Worm (Caenorhabditis elegans) whole organism, young adult: ENCODE results near the gene F22E5.17.
"Not testable (repeated sequence)": the region's sequence is repeated elsewhere in the genome, so short reads cannot be mapped to it uniquely, and the experiment has no call there.

Source experiments
- C06A6.2 ChIP-seq: fragments of 200-800 bp; sonication (Bioruptor generic); conservative IDR thresholded peaks from 2 replicates; pipeline ENCODE4 v1.3.6; 2022; ENCODE audit warnings: missing genetic modification characterization, missing compliant biosample characterization
- C17E4.6 ChIP-seq: fragments of 200-800 bp; sonication (Bioruptor generic); IDR thresholded peaks from 2 replicates; pipeline ENCODE4 v1.3.6; 2022; ENCODE audit warnings: missing genetic modification reagents, missing genetic modification characterization, missing compliant biosample characterization
- F10E7.11 ChIP-seq: sonication (generic microtip); optimal IDR thresholded peaks from 2 replicates; lab custom pipeline; 2017; ENCODE audit warnings: mild to moderate bottlenecking, missing genetic modification characterization, moderate library complexity, missing compliant biosample characterization
- F23B12.7 ChIP-seq: sonication (generic microtip); optimal IDR thresholded peaks from 2 replicates; lab custom pipeline; 2017; ENCODE audit warnings: missing genetic modification characterization, mild to moderate bottlenecking, missing compliant biosample characterization, antibody characterized with exemption, moderate library complexity; ENCODE audit not compliant: insufficient read depth
- T07F8.4 ChIP-seq: sonication (generic microtip); optimal IDR thresholded peaks from 2 replicates; lab custom pipeline; 2016; ENCODE audit warnings: mild to moderate bottlenecking, missing genetic modification characterization, moderate library complexity, missing compliant biosample characterization
- Y56A3A.18 ChIP-seq: fragments of 200-800 bp; sonication (Bioruptor generic); IDR thresholded peaks from 2 replicates; pipeline ENCODE4 v1.3.6; 2022; ENCODE audit warnings: missing genetic modification reagents, missing genetic modification characterization, missing compliant biosample characterization
- aptf-2 ChIP-seq: fragments of 200-800 bp; sonication (Bioruptor generic); conservative IDR thresholded peaks from 2 replicates; pipeline ENCODE4 v1.3.6; 2022; ENCODE audit warnings: missing genetic modification reagents, missing genetic modification characterization, missing compliant biosample characterization
- attf-5 ChIP-seq: fragments of 200-800 bp; sonication (Bioruptor generic); optimal IDR thresholded peaks from 2 replicates; lab custom pipeline; 2018; ENCODE audit warnings: mild to moderate bottlenecking, missing genetic modification characterization, missing compliant biosample characterization
- bed-1 ChIP-seq: fragments of 200-800 bp; sonication (Bioruptor generic); IDR thresholded peaks from 2 replicates; pipeline ENCODE4 v1.3.6; 2022; ENCODE audit warnings: missing genetic modification reagents, missing genetic modification characterization, missing compliant biosample characterization
- ccch-3 ChIP-seq: fragments of 200-800 bp; sonication (Bioruptor generic); optimal IDR thresholded peaks from 2 replicates; lab custom pipeline; 2018; ENCODE audit warnings: mild to moderate bottlenecking, missing genetic modification characterization, missing compliant biosample characterization
- cebp-2 ChIP-seq: fragments of 200-800 bp; sonication (Bioruptor generic); IDR thresholded peaks from 2 replicates; pipeline ENCODE4 v1.3.6; 2022; ENCODE audit warnings: missing genetic modification characterization, missing compliant biosample characterization
- ceh-79 ChIP-seq: sonication (generic microtip); optimal IDR thresholded peaks from 2 replicates; lab custom pipeline; 2017; ENCODE audit warnings: mild to moderate bottlenecking, missing genetic modification characterization, missing compliant biosample characterization
- chd-7 ChIP-seq: sonication (generic microtip); optimal IDR thresholded peaks from 2 replicates; lab custom pipeline; 2016; ENCODE audit warnings: mild to moderate bottlenecking, missing genetic modification characterization, moderate library complexity, missing compliant biosample characterization
- dox-1 ChIP-seq: fragments of 200-800 bp; sonication (Bioruptor generic); IDR thresholded peaks from 2 replicates; pipeline ENCODE4 v1.3.6; 2022; ENCODE audit warnings: missing genetic modification reagents, missing genetic modification characterization, missing compliant biosample characterization
- efl-1 ChIP-seq: fragments of 150-350 bp; optimal IDR thresholded peaks from 2 replicates; lab custom pipeline; 2014; ENCODE audit warnings: missing biosample characterization, missing genetic modification reagents, missing genetic modification characterization
- hlh-12 ChIP-seq: sonication (generic microtip); optimal IDR thresholded peaks from 2 replicates; lab custom pipeline; 2016; ENCODE audit warnings: missing genetic modification characterization, missing compliant biosample characterization
- hmg-1.2 ChIP-seq: fragments of 200-800 bp; sonication (Bioruptor generic); IDR thresholded peaks from 2 replicates; pipeline ENCODE4 v1.3.6; 2022; ENCODE audit warnings: missing genetic modification reagents, missing genetic modification characterization, missing compliant biosample characterization
- hmg-20 ChIP-seq: fragments of 200-800 bp; sonication (Bioruptor generic); IDR thresholded peaks from 2 replicates; pipeline ENCODE4 v1.3.6; 2022; ENCODE audit warnings: missing genetic modification reagents, missing genetic modification characterization, missing compliant biosample characterization
- hrde-1 ChIP-seq: sonication (generic microtip); optimal IDR thresholded peaks from 2 replicates; lab custom pipeline; 2016; ENCODE audit warnings: missing genetic modification characterization, mild to moderate bottlenecking, missing compliant biosample characterization, moderate library complexity, missing genotype, missing genetic modification reagents, borderline replicate concordance
- hsf-1 ChIP-seq: fragments of 200-800 bp; sonication (Bioruptor generic); IDR thresholded peaks from 2 replicates; pipeline ENCODE4 v1.3.6; 2022; ENCODE audit warnings: missing genetic modification reagents, missing genetic modification characterization, missing compliant biosample characterization
- lin-26 ChIP-seq: fragments of 200-800 bp; sonication (Bioruptor generic); IDR thresholded peaks from 2 replicates; pipeline ENCODE4 v1.3.6; 2022; ENCODE audit warnings: missing genetic modification reagents, missing genetic modification characterization, missing compliant biosample characterization
- lin-35 ChIP-seq, 3 experiments: fragments of 150-350 bp in 2 of 3; sonication (generic microtip) in 1 of 3; optimal IDR thresholded peaks; 2 replicates each; lab custom pipeline; 2014 to 2018; ENCODE audit warnings: missing biosample characterization in 3 of 3, missing genetic modification characterization in 3 of 3, missing genetic modification reagents in 3 of 3
- lin-40 ChIP-seq: sonication (generic microtip); optimal IDR thresholded peaks from 2 replicates; lab custom pipeline; 2016; ENCODE audit warnings: missing genetic modification characterization, mild to moderate bottlenecking, missing compliant biosample characterization, missing genotype, missing genetic modification reagents
- lin-54 ChIP-seq: fragments of 200-800 bp; sonication (Bioruptor generic); optimal IDR thresholded peaks from 2 replicates; lab custom pipeline; 2018; ENCODE audit warnings: mild to moderate bottlenecking, missing genetic modification characterization, missing compliant biosample characterization
- lir-1 ChIP-seq: fragments of 200-800 bp; sonication (Bioruptor generic); conservative IDR thresholded peaks from 2 replicates; pipeline ENCODE4 v1.3.6; 2022; ENCODE audit warnings: missing genetic modification reagents, missing genetic modification characterization, missing compliant biosample characterization
- madf-3 ChIP-seq: fragments of 200-800 bp; sonication (Bioruptor generic); IDR thresholded peaks from 2 replicates; pipeline ENCODE4 v1.3.6; 2022; ENCODE audit warnings: missing genetic modification reagents, missing genetic modification characterization, missing compliant biosample characterization
- madf-6 ChIP-seq: fragments of 200-800 bp; sonication (Bioruptor generic); IDR thresholded peaks from 2 replicates; pipeline ENCODE4 v1.3.6; 2022; ENCODE audit warnings: missing genetic modification reagents, missing genetic modification characterization, missing compliant biosample characterization
- nfya-2 ChIP-seq: fragments of 200-800 bp; sonication (Bioruptor generic); IDR thresholded peaks from 2 replicates; pipeline ENCODE4 v1.3.6; 2022; ENCODE audit warnings: missing genetic modification reagents, missing genetic modification characterization, missing compliant biosample characterization
- nhr-120 ChIP-seq: fragments of 200-800 bp; sonication (Bioruptor generic); IDR thresholded peaks from 2 replicates; pipeline ENCODE4 v1.3.6; 2022; ENCODE audit warnings: missing genetic modification characterization, missing compliant biosample characterization
- sdz-38 ChIP-seq: sonication (generic microtip); optimal IDR thresholded peaks from 2 replicates; lab custom pipeline; 2016; ENCODE audit warnings: missing genotype, missing genetic modification characterization, missing compliant biosample characterization
- sea-2 ChIP-seq: fragments of 200-800 bp; sonication (Bioruptor generic); IDR thresholded peaks from 2 replicates; pipeline ENCODE4 v1.3.6; 2022; ENCODE audit warnings: missing genetic modification characterization, missing compliant biosample characterization
- snpc-1.1 ChIP-seq: sonication (generic microtip); optimal IDR thresholded peaks from 2 replicates; lab custom pipeline; 2017; ENCODE audit warnings: missing genetic modification characterization, mild to moderate bottlenecking, missing compliant biosample characterization, antibody characterized with exemption, moderate library complexity, missing genotype, missing genetic modification reagents; ENCODE audit not compliant: insufficient read depth
- xnd-1 ChIP-seq: sonication (generic microtip); optimal IDR thresholded peaks from 2 replicates; lab custom pipeline; 2016; ENCODE audit warnings: missing genotype, missing genetic modification reagents, missing genetic modification characterization, missing compliant biosample characterization
- zim-3 ChIP-seq: sonication (generic microtip); optimal IDR thresholded peaks from 2 replicates; lab custom pipeline; 2017; ENCODE audit warnings: mild to moderate bottlenecking, missing genetic modification characterization, moderate library complexity, missing compliant biosample characterization
- ztf-25 ChIP-seq: fragments of 200-800 bp; sonication (Bioruptor generic); IDR thresholded peaks from 2 replicates; pipeline ENCODE4 v1.3.6; 2022; ENCODE audit warnings: missing genetic modification reagents, missing genetic modification characterization, missing compliant biosample characterization
- ztf-26 ChIP-seq: sonication (generic microtip); optimal IDR thresholded peaks from 2 replicates; lab custom pipeline; 2017; ENCODE audit warnings: missing genetic modification characterization, missing compliant biosample characterization
- ztf-6 ChIP-seq: fragments of 200-800 bp; sonication (Bioruptor generic); IDR thresholded peaks from 2 replicates; pipeline ENCODE4 v1.3.6; 2022; ENCODE audit warnings: missing genetic modification reagents, missing genetic modification characterization, missing compliant biosample characterization

The F22E5.17 gene

ce11 chrII:2644498-2644897 lies 33.3 kb upstream of the F22E5.17 start, which contains the start of gene F22E5.11:
Gene F22E5.11, minus strand, starts transcription at chrII:2644598.
- no peak for TF ChIP-seq aptf-2 (GFP tag; lab: Robert Waterston, UW)
- no peak for TF ChIP-seq nfya-2 (GFP tag; lab: Robert Waterston, UW)
- no peak for TF ChIP-seq Y56A3A.18 (GFP tag; lab: Robert Waterston, UW)
- TF ChIP-seq ccch-3 (GFP tag; lab: Kevin White, UChicago) = no peak
- no peak for TF ChIP-seq zim-3 (tag; lab: Kevin White, UChicago)
- no peak for TF ChIP-seq lin-40 (tag; lab: Kevin White, UChicago)
- no peak for TF ChIP-seq chd-7 (tag; lab: Kevin White, UChicago)
- no peak for TF ChIP-seq lin-54 (GFP tag; lab: Kevin White, UChicago)
- no peak for TF ChIP-seq cebp-2 (GFP tag; lab: Robert Waterston, UW)
- TF ChIP-seq lin-35 (GFP tag; optimal IDR thresholded peaks at IDR 0.05; lab: Kevin White, UChicago) = no peak
- no peak for TF ChIP-seq efl-1 (GFP tag; lab: Kevin White, UChicago)
- no peak for TF ChIP-seq ztf-25 (GFP tag; lab: Robert Waterston, UW)
- no peak for TF ChIP-seq madf-3 (GFP tag; lab: Robert Waterston, UW)
- TF ChIP-seq xnd-1 (tag; lab: Kevin White, UChicago) = no peak
- TF ChIP-seq ztf-6 (GFP tag; lab: Robert Waterston, UW) = no peak
- no peak for TF ChIP-seq hmg-20 (GFP tag; lab: Robert Waterston, UW)
- no peak for TF ChIP-seq sdz-38 (tag; lab: Kevin White, UChicago)
- TF ChIP-seq T07F8.4 (tag; lab: Kevin White, UChicago) = no peak
- no peak for TF ChIP-seq snpc-1.1 (tag; lab: Kevin White, UChicago)
- TF ChIP-seq, all 124 proteins: peak for 0

ce11 chrII:2646756-2647155 lies 31.1 kb upstream of the F22E5.17 start, which contains the start of gene F22E5.12:
Gene F22E5.12, minus strand, starts transcription at chrII:2646856.
- TF ChIP-seq F10E7.11 (tag; lab: Kevin White, UChicago); lir-1 (GFP tag; lab: Robert Waterston, UW); ztf-26: not testable (repeated sequence)

ce11 chrII:2649015-2649414 lies 28.8 kb upstream of the F22E5.17 start:
- TF ChIP-seq C17E4.6 (GFP tag; lab: Robert Waterston, UW) (no peak), dox-1 (GFP tag; lab: Robert Waterston, UW) (no peak), hmg-1.2 (peak; percentile 28; the same call in 1 of the 2 replicates), attf-5 (no peak), nhr-120 (GFP tag; lab: Robert Waterston, UW) (no peak), C06A6.2 (GFP tag; lab: Robert Waterston, UW) (0 out of 2 replicates have a peak, but pooled peaks have one; percentile 16)

DNA sequence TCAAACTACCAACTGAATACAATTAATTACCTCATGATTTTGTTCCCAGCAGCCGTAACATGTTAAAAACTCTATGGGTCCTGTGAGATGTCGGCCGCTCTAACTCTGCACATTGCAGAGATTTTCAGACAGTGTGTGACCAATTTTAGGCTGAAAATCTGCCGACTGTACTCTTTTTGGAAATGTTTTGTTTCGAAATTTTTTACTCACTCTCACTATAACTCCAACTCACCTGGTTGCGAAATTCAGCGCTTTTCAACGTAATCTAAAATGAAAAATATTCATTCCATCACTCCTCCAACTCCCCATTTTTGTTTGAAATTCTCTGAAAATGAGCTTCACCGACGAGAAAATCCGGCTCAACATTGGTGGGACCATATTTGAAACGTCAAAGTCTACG lies 28.3 kb upstream of the F22E5.17 start, which contains the start of the genes F22E5.13 and F22E5.6:
F22E5.13 (minus strand) TSS at position 101 of the 400 bp plus-strand sequence.
F22E5.6 (plus strand) TSS at position 297 of the 400 bp plus-strand sequence.
- TF ChIP-seq hsf-1 (GFP tag; lab: Robert Waterston, UW) (no peak), F23B12.7 (tag; lab: Kevin White, UChicago) (no peak), madf-6 (GFP tag; lab: Robert Waterston, UW) (no peak), dox-1 (GFP tag; lab: Robert Waterston, UW) (no peak), bed-1 (no peak), lin-26 (GFP tag; lab: Robert Waterston, UW) (no peak), sdz-38 (tag; lab: Kevin White, UChicago) (no peak), ceh-79 (tag; lab: Kevin White, UChicago) (no peak), hlh-12 (tag; lab: Kevin White, UChicago) (no peak), hrde-1 (tag; lab: Kevin White, UChicago) (no peak), sea-2 (GFP tag; lab: Robert Waterston, UW) (no peak)
